Fruit fly (Drosophila melanogaster): ENCODE measurements around the gene CG6013.

The CG6013 gene

dm6 chr3R:19010923-19011322 lies 20.4 kb upstream of the CG6013 start (continued):
- TF ChIP-seq CG34422 (GFP tag; IDR thresholded peaks at IDR 0.05) (no peak), schlank (tag; optimal IDR thresholded peaks at IDR 0.05) (no peak), nau (GFP tag; optimal IDR thresholded peaks at IDR 0.05) (no peak), lmd (GFP tag; IDR thresholded peaks at IDR 0.05) (no peak; the same call in 1 of the 2 replicates), CG12391 (tag; optimal IDR thresholded peaks at IDR 0.05) (no peak), bbx (GFP tag; IDR thresholded peaks at IDR 0.05; ENCODE audit: partially characterized antibody) (no peak), unc-4 (GFP tag; IDR thresholded peaks at IDR 0.05; ENCODE audit: partially characterized antibody) (no peak), CG6654 (GFP tag; optimal IDR thresholded peaks at IDR 0.05) (no peak), Blimp-1 (GFP tag; optimal IDR thresholded peaks at IDR 0.05) (peak; percentile 34), MBD-R2 (GFP tag; IDR thresholded peaks at IDR 0.05) (no peak), Hmx (GFP tag; optimal IDR thresholded peaks at IDR 0.05) (no peak), CG34224 (GFP tag; IDR thresholded peaks at IDR 0.05; ENCODE audit: partially characterized antibody) (no peak), gcm2 (GFP tag; optimal IDR thresholded peaks at IDR 0.05) (no peak), MESR4 (GFP tag; optimal IDR thresholded peaks at IDR 0.05) (no peak), unpg (GFP tag; optimal IDR thresholded peaks at IDR 0.05) (peak; percentile 33), CG14965 (GFP tag; optimal IDR thresholded peaks at IDR 0.05; ENCODE audit: borderline replicate concordance) (no peak), dysf (GFP tag; IDR thresholded peaks at IDR 0.05) (peak; percentile 38; the same call in 2 of the 3 replicates), her (GFP tag; optimal IDR thresholded peaks at IDR 0.05) (no peak), Neu2 (GFP tag; optimal IDR thresholded peaks at IDR 0.05; ENCODE audit: borderline replicate concordance) (no peak), cas (GFP tag; IDR thresholded peaks at IDR 0.05) (no peak), dimm (GFP tag; IDR thresholded peaks at IDR 0.05) (no peak), gt (GFP tag; IDR thresholded peaks at IDR 0.05) (no peak), crc (GFP tag; optimal IDR thresholded peaks at IDR 0.05) (no peak), tgo (GFP tag; IDR thresholded peaks at IDR 0.05) (no peak), CG10147 (GFP tag; optimal IDR thresholded peaks at IDR 0.05) (no peak), esg (GFP tag; conservative IDR thresholded peaks at IDR 0.05) (no peak), tna (GFP tag; IDR thresholded peaks at IDR 0.05; ENCODE audit: partially characterized antibody) (no peak), br (optimal IDR thresholded peaks at IDR 0.05) (no peak), CkIIα-i1 (GFP tag; IDR thresholded peaks at IDR 0.05) (no peak), C15 (GFP tag; IDR thresholded peaks at IDR 0.05) (no peak), Dip3 (GFP tag; optimal IDR thresholded peaks at IDR 0.05) (no peak), Six4 (GFP tag; optimal IDR thresholded peaks at IDR 0.05) (no peak), CG1832 (GFP tag; optimal IDR thresholded peaks at IDR 0.05) (no peak), ci (GFP tag; IDR thresholded peaks at IDR 0.05) (no peak), Drgx (GFP tag; IDR thresholded peaks at IDR 0.05) (no peak), Med (GFP tag) (peak; percentile 88), gsb-n (tag; optimal IDR thresholded peaks at IDR 0.05) (no peak), Ravus (GFP tag; IDR thresholded peaks at IDR 0.05) (no peak), Mad (GFP tag; optimal IDR thresholded peaks at IDR 0.05) (no peak), CG4360 (GFP tag; IDR thresholded peaks at IDR 0.05) (no peak), Awh (GFP tag; IDR thresholded peaks at IDR 0.05) (no peak), CG6175 (GFP tag; IDR thresholded peaks at IDR 0.05) (no peak), nerfin-2 (GFP tag; IDR thresholded peaks at IDR 0.05; ENCODE audit: partially characterized antibody) (no peak), inv (GFP tag; IDR thresholded peaks at IDR 0.05; ENCODE audit: partially characterized antibody) (no peak), psq (GFP tag; optimal IDR thresholded peaks at IDR 0.05) (no peak), ind (GFP tag; optimal IDR thresholded peaks at IDR 0.05) (no peak), CG15479 (GFP tag; optimal IDR thresholded peaks at IDR 0.05) (no peak), Dref (GFP tag; IDR thresholded peaks at IDR 0.05) (no peak), CG18764 (GFP tag; optimal IDR thresholded peaks at IDR 0.05) (peak; percentile 33), ap (GFP tag; IDR thresholded peaks at IDR 0.05) (no peak), ewg (GFP tag; optimal IDR thresholded peaks at IDR 0.05) (no peak), HLH3B (GFP tag; IDR thresholded peaks at IDR 0.05) (no peak)

Data from whole organism, embryonic.